Worm (Caenorhabditis elegans) whole organism, L2 larva: Measurements from ENCODE around the gene C08F1.6.

Source experiments
- ama-1 ChIP-seq: fragments of 150-350 bp; optimal IDR thresholded peaks from 2 replicates; lab custom pipeline; 2018; ENCODE audit warnings: inconsistent platforms
- elt-1 ChIP-seq: fragments of 150-350 bp; optimal IDR thresholded peaks from 2 replicates; lab custom pipeline; 2014; ENCODE audit warnings: missing biosample characterization, missing genetic modification characterization
- mbf-1 ChIP-seq: sonication (generic microtip); optimal IDR thresholded peaks from 2 replicates; lab custom pipeline; 2017; ENCODE audit warnings: missing biosample characterization, missing genetic modification characterization
- skn-1 ChIP-seq: sonication (generic microtip); optimal IDR thresholded peaks from 2 replicates; lab custom pipeline; 2017; ENCODE audit warnings: missing biosample characterization, missing genetic modification characterization

ce11 chrII:1738844-1739243 lies 49.1 kb downstream of the C08F1.6 start, which contains the start of the genes irld-9 and irld-33:
- TF ChIP-seq mbf-1 (tag; lab: Kevin White, UChicago) (no peak), ama-1 (no peak), skn-1 (no peak), elt-1 (no peak)
